Worm (Caenorhabditis elegans): ENCODE measurements around the gene T25D10.4.

Gene T25D10.4

ce11 chrII:6398406-6398805 lies 11.7 kb downstream of the T25D10.4 start, which contains the start of gene zig-10:
zig-10 (plus strand) TSS chrII:6398706.
- no peak for TF ChIP-seq lin-11 (tag; optimal IDR thresholded peaks at IDR 0.05)
- TF ChIP-seq nhr-129 (tag; optimal IDR thresholded peaks at IDR 0.05), result no peak
- no peak for TF ChIP-seq elt-3 (tag; optimal IDR thresholded peaks at IDR 0.05)
- no peak for TF ChIP-seq gmeb-1 (tag; optimal IDR thresholded peaks at IDR 0.05)
- no peak for TF ChIP-seq dmd-4 (tag; optimal IDR thresholded peaks at IDR 0.05)
- TF ChIP-seq nhr-10 (tag; optimal IDR thresholded peaks at IDR 0.05), result no peak
- no peak for TF ChIP-seq Y55F3AM.14 (GFP tag; optimal IDR thresholded peaks at IDR 0.05)
- TF ChIP-seq lin-13 (GFP tag; optimal IDR thresholded peaks at IDR 0.05), result no peak
- TF ChIP-seq nhr-77 (tag; optimal IDR thresholded peaks at IDR 0.05), result no peak
- no peak for TF ChIP-seq ceh-82 (tag; optimal IDR thresholded peaks at IDR 0.05)
- TF ChIP-seq ceh-16 (tag; optimal IDR thresholded peaks at IDR 0.05), result no peak
- no peak for TF ChIP-seq nhr-12 (tag; optimal IDR thresholded peaks at IDR 0.05)

ce11 chrII:6394037-6394436 lies 16.0 kb downstream of the T25D10.4 start:
- no peak for TF ChIP-seq nhr-11 (tag; optimal IDR thresholded peaks at IDR 0.05)
- no peak for TF ChIP-seq egl-27 (tag; optimal IDR thresholded peaks at IDR 0.05)
- TF ChIP-seq mdl-1 (tag; optimal IDR thresholded peaks at IDR 0.05), result no peak
- TF ChIP-seq unc-62 (GFP tag; optimal IDR thresholded peaks at IDR 0.05), result no peak
- TF ChIP-seq lsy-2 (tag; optimal IDR thresholded peaks at IDR 0.05), result no peak
- no peak for TF ChIP-seq nhr-10 (tag; optimal IDR thresholded peaks at IDR 0.05)
- no peak for TF ChIP-seq nhr-25 (tag; optimal IDR thresholded peaks at IDR 0.05)
- no peak for TF ChIP-seq snpc-4 (tag; optimal IDR thresholded peaks at IDR 0.05)
- no peak for TF ChIP-seq alr-1 (tag; optimal IDR thresholded peaks at IDR 0.05)
- TF ChIP-seq nhr-21 (tag; optimal IDR thresholded peaks at IDR 0.05), result no peak
- TF ChIP-seq sma-9 (GFP tag; optimal IDR thresholded peaks at IDR 0.05), result no peak
- no peak for TF ChIP-seq sma-9 (tag; optimal IDR thresholded peaks at IDR 0.05)
- TF ChIP-seq blmp-1 (tag; optimal IDR thresholded peaks at IDR 0.05; ENCODE audit: insufficient read depth), result no peak

DNA sequence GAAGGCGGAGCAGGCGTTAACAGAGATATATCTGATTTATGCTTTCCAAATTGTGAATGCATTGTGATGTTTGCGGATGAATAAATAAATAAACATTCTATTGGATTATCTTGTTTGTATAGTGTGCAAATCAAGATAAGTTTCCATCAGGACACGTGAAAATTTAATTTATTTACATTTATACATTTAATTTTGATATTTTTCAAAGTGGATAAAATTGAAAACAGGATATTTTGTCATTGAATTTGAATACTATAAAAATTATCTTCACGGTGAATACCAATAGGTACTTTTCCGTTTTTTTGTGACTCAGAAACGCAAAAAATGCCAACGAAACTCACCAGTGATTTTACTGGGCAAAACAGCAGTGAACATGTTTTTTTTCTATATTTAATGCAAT lies 18.9 kb downstream of the T25D10.4 start, which contains the start of gene F58F12.3:
Gene F58F12.3 (minus strand): TSS at position 101 of the 400 bp plus-strand sequence.
- TF ChIP-seq lin-13 (GFP tag; optimal IDR thresholded peaks at IDR 0.05) (no peak), skn-1 (tag; optimal IDR thresholded peaks at IDR 0.05) (no peak), nhr-129 (tag; optimal IDR thresholded peaks at IDR 0.05) (no peak), mdl-1 (tag; optimal IDR thresholded peaks at IDR 0.05) (no peak), sma-9 (GFP tag; optimal IDR thresholded peaks at IDR 0.05) (no peak), sma-9 (tag; optimal IDR thresholded peaks at IDR 0.05) (no peak), nhr-12 (tag; optimal IDR thresholded peaks at IDR 0.05) (no peak), ztf-1 (GFP tag; conservative IDR thresholded peaks at IDR 0.05) (no peak), dmd-4 (tag; optimal IDR thresholded peaks at IDR 0.05) (no peak), nhr-10 (tag; optimal IDR thresholded peaks at IDR 0.05) (no peak), mab-5 (tag; optimal IDR thresholded peaks at IDR 0.05) (no peak), lsy-2 (tag; optimal IDR thresholded peaks at IDR 0.05) (no peak), unc-55 (GFP tag; optimal IDR thresholded peaks at IDR 0.05) (no peak), lin-39 (tag; optimal IDR thresholded peaks at IDR 0.05) (no peak), ztf-4 (tag; optimal IDR thresholded peaks at IDR 0.05) (no peak), crh-2 (tag; optimal IDR thresholded peaks at IDR 0.05) (no peak), lin-11 (tag; optimal IDR thresholded peaks at IDR 0.05) (no peak), nhr-23 (tag; optimal IDR thresholded peaks at IDR 0.05) (no peak)

DNA sequence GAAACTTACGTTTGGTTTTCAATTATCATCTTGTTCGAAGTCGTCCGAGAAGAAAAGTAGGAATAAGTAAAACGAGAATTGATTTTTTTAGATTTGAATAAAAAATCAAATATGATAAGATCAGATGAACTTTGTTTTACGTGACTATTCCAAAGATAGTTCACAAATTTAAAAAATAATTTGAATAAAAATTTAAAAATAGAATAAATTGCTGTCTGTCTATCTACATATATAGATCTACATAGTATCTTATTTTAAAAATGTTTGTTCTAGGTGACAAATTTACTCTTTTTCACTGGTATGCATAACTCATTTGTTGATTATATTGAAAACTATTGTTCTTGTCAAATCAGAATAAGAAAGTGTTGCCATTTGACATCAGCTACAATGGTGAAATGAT lies 22.1 kb downstream of the T25D10.4 start, which contains the start of gene F58F12.2:
Gene F58F12.2 (minus strand): TSS at position 101 of the 400 bp plus-strand sequence.
- TF ChIP-seq dmd-4 (tag; optimal IDR thresholded peaks at IDR 0.05) (no peak), mab-5 (tag; optimal IDR thresholded peaks at IDR 0.05) (no peak), alr-1 (tag; optimal IDR thresholded peaks at IDR 0.05) (no peak), lsy-2 (tag; optimal IDR thresholded peaks at IDR 0.05) (no peak), R02D3.7 (tag; optimal IDR thresholded peaks at IDR 0.05) (no peak), sma-3 (GFP tag; optimal IDR thresholded peaks at IDR 0.05) (no peak), ztf-11 (tag; optimal IDR thresholded peaks at IDR 0.05) (no peak), egl-27 (tag; optimal IDR thresholded peaks at IDR 0.05) (no peak), skn-1 (tag; optimal IDR thresholded peaks at IDR 0.05) (no peak), aly-2 (tag; optimal IDR thresholded peaks at IDR 0.05) (no peak), nhr-23 (tag; optimal IDR thresholded peaks at IDR 0.05) (no peak), F13H6.1 (tag; optimal IDR thresholded peaks at IDR 0.05) (no peak), ceh-82 (tag; optimal IDR thresholded peaks at IDR 0.05) (no peak), sma-9 (GFP tag; optimal IDR thresholded peaks at IDR 0.05) (no peak), sma-9 (tag; optimal IDR thresholded peaks at IDR 0.05) (no peak), nhr-25 (tag; optimal IDR thresholded peaks at IDR 0.05) (no peak), sem-4 (tag; optimal IDR thresholded peaks at IDR 0.05) (no peak)
